Worm (Caenorhabditis elegans) whole organism, midembryonic: ENCODE measurements around the gene cpar-1.

Experiments used
- T22C8.4 ChIP-seq: fragments of 200-800 bp; sonication (Bioruptor generic); IDR thresholded peaks from 2 replicates; pipeline ENCODE4 v1.3.6; 2022; ENCODE audit warnings: missing genetic modification characterization, missing compliant biosample characterization
- cog-1 ChIP-seq: sonication (generic microtip); optimal IDR thresholded peaks from 2 replicates; lab custom pipeline; 2016; ENCODE audit warnings: missing genetic modification characterization, missing compliant biosample characterization
- flt-1 ChIP-seq: fragments of 200-800 bp; sonication (Bioruptor generic); IDR thresholded peaks from 2 replicates; pipeline ENCODE4 v1.3.6; 2022; ENCODE audit warnings: missing genetic modification characterization, missing compliant biosample characterization
- klf-2 ChIP-seq: fragments of 200-800 bp; sonication (Bioruptor generic); conservative IDR thresholded peaks from 2 replicates; pipeline ENCODE4 v1.3.6; 2022; ENCODE audit warnings: missing genetic modification reagents, missing genetic modification characterization, missing compliant biosample characterization
- med-1 ChIP-seq: sonication (generic microtip); optimal IDR thresholded peaks from 2 replicates; lab custom pipeline; 2017; ENCODE audit warnings: missing genetic modification characterization, mild to moderate bottlenecking, missing compliant biosample characterization, antibody characterized with exemption, missing genetic modification reagents; ENCODE audit not compliant: insufficient read depth
- ref-1 ChIP-seq: fragments of 200-800 bp; sonication (Bioruptor generic); conservative IDR thresholded peaks from 2 replicates; pipeline ENCODE4 v1.3.6; 2022; ENCODE audit warnings: missing genetic modification reagents, missing genetic modification characterization, missing compliant biosample characterization
- tab-1 ChIP-seq: fragments of 200-800 bp; sonication (Bioruptor generic); IDR thresholded peaks from 2 replicates; pipeline ENCODE4 v1.3.6; 2022; ENCODE audit warnings: missing genetic modification characterization, missing compliant biosample characterization
- ztf-23 ChIP-seq: fragments of 200-800 bp; sonication (Bioruptor generic); IDR thresholded peaks from 2 replicates; pipeline ENCODE4 v1.3.6; 2022; ENCODE audit warnings: missing genetic modification reagents, missing genetic modification characterization, missing compliant biosample characterization
- ztf-29 ChIP-seq: fragments of 200-800 bp; sonication (Bioruptor generic); IDR thresholded peaks from 2 replicates; pipeline ENCODE4 v1.3.6; 2022; ENCODE audit warnings: missing genetic modification reagents, missing genetic modification characterization, missing compliant biosample characterization

The cpar-1 gene

DNA sequence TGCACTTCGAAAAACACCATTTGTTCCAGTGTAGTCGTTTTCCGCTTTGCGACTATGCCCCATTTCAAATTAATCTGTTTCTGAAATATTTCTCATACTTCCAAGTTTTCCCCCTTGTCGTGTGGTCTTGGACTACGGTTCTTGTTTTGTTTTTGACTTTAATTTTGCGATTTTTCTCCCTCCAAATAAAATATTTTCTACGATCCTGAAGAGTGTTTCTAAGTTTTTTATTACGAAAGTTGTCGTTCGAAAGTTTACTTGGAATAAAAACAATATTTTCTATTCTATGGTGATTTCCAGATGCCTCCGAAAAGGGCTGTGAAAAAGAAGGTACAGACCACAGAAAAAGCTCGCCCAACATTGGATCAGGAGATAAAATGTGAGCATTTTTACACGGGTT is 34.0 kb downstream of the cpar-1 start, which contains the start of gene tag-342:
TSS of gene tag-342 (plus strand) at position 301 of the 400 bp plus-strand sequence.
- no peak for TF ChIP-seq cog-1 (tag; lab: Kevin White, UChicago)
- no peak for TF ChIP-seq ztf-29 (GFP tag; lab: Robert Waterston, UW)
- no peak for TF ChIP-seq flt-1
- TF ChIP-seq ztf-23 (GFP tag; lab: Robert Waterston, UW): no peak
- TF ChIP-seq med-1 (GFP tag; lab: Kevin White, UChicago): no peak

DNA sequence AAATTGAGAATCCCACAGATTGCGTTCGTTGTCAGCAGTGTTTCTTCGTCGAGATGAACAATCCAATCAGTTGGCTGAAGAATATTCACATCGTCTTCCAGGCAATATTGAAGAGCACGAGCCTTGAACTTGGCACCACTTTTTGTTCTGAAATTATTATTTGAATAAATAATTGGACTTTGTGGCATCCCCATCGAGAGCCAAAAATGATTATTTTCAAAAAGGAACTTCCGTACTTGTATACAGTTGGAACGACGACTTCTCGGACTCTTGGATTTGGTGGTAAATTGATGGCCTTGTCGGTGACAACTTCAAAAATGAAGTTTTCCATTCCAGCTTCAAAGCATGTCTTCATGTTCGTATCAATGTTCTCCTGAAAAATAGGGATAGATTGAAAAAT is 38.1 kb downstream of the cpar-1 start:
- TF ChIP-seq cog-1 (tag; lab: Kevin White, UChicago) (no peak), ztf-29 (GFP tag; lab: Robert Waterston, UW) (no peak), T22C8.4 (GFP tag; lab: Robert Waterston, UW) (no peak), ztf-23 (GFP tag; lab: Robert Waterston, UW) (no peak), med-1 (GFP tag; lab: Kevin White, UChicago) (no peak), klf-2 (GFP tag; lab: Robert Waterston, UW) (no peak), tab-1 (no peak), flt-1 (no peak), ref-1 (GFP tag; lab: Robert Waterston, UW) (no peak)

DNA sequence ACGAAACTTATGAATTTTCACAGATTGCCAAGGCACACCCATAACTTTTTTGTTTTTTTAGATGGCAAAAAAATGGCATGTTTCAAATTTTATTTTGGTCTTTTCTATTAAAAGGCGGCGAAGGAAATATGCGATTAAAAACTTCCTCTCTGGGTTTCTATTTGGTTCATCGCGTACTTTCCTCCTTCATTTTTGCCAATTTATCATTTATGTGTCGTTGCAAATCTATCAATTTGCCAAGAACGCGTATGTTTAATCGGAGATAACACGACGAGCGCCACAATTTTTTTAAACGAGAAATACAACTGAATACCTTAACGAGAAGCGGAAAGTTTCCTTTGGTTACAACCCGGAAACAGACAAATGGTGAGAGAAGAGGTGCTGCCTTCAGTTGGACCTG is 38.6 kb downstream of the cpar-1 start:
- TF ChIP-seq klf-2 (GFP tag; lab: Robert Waterston, UW) (no peak), cog-1 (tag; lab: Kevin White, UChicago) (no peak), tab-1 (no peak), ztf-29 (GFP tag; lab: Robert Waterston, UW) (no peak), med-1 (GFP tag; lab: Kevin White, UChicago) (no peak), flt-1 (no peak), ref-1 (GFP tag; lab: Robert Waterston, UW) (no peak), ztf-23 (GFP tag; lab: Robert Waterston, UW) (no peak), T22C8.4 (GFP tag; lab: Robert Waterston, UW) (no peak)

DNA sequence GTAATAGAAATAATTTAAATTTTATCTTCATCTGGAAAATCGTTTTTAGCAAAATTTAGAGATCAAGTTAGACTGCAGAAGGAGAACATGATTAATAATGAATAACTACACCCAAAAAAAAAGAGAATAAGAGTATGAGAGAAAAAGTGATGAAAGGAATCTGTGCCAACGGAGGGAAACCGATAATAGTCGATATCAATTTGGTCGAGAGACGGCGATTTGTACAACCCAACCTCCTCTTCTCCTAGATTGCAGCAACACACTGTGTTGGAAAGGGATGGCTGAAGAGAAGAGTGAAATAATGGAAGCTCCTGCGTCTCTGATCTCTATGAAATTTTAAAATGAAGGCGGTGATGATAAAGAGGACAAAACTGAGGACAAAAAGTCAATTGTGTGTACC is 40.6 kb downstream of the cpar-1 start:
- TF ChIP-seq flt-1 (no peak), ref-1 (GFP tag; lab: Robert Waterston, UW) (no peak), med-1 (GFP tag; lab: Kevin White, UChicago) (no peak), T22C8.4 (GFP tag; lab: Robert Waterston, UW) (no peak), ztf-29 (GFP tag; lab: Robert Waterston, UW) (no peak), ztf-23 (GFP tag; lab: Robert Waterston, UW) (no peak), tab-1 (no peak), klf-2 (GFP tag; lab: Robert Waterston, UW) (no peak), cog-1 (tag; lab: Kevin White, UChicago) (no peak)

DNA sequence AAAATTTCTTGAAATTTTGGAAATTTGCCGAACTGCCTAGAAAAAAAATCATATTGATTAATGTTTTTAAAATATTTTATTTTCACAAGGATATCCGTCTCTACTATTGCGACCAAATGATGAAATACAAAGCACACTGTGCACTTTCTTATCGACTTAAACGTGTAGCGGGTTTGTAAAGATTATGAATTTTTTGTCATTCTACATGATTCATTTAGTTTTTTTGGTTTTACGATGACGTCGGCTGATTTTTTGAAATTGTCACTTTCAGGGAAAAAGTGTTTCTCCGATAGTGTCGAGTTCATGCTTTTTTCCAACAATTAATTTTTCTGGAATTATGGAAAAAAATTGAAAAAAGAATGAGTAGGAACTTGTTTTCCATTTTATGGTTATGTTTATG is 42.7 kb downstream of the cpar-1 start:
- no peak for TF ChIP-seq flt-1
- no peak for TF ChIP-seq ztf-29 (GFP tag; lab: Robert Waterston, UW)
- TF ChIP-seq klf-2 (GFP tag; lab: Robert Waterston, UW): no peak
- TF ChIP-seq tab-1: no peak
- no peak for TF ChIP-seq ztf-23 (GFP tag; lab: Robert Waterston, UW)
- no peak for TF ChIP-seq T22C8.4 (GFP tag; lab: Robert Waterston, UW)
- no peak for TF ChIP-seq cog-1 (tag; lab: Kevin White, UChicago)
- TF ChIP-seq ref-1 (GFP tag; lab: Robert Waterston, UW): no peak
- TF ChIP-seq med-1 (GFP tag; lab: Kevin White, UChicago): no peak

DNA sequence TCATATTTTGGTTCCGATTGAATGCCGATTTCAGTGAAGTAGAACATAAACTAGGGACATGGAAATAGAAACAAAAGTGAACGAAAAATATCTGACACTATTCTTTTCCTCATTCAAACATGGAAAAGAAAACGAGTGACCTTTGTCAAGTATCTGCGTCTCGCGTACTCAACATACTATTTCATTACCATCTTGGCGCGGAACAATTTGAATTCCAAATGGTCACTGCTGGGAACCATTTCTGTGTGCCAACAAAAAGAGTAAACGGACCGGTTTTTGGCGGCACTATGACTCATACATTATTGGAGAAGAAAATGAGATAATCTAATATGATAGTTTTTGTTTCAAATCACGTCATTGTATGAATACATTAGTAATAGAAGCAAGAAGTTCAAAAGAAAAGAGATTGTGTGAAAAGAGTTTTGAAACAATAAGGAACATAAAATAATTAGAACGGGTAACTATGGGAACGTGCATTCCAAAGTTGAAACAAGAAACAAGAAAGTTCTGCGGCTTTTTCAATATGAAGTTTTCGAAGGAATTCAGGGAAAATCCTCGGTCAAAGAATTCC is 48.7 kb downstream of the cpar-1 start:
- TF ChIP-seq cog-1 (tag; lab: Kevin White, UChicago): no peak
- no peak for TF ChIP-seq klf-2 (GFP tag; lab: Robert Waterston, UW)
- no peak for TF ChIP-seq tab-1
- TF ChIP-seq ztf-29 (GFP tag; lab: Robert Waterston, UW): no peak
- no peak for TF ChIP-seq ztf-23 (GFP tag; lab: Robert Waterston, UW)
- no peak for TF ChIP-seq T22C8.4 (GFP tag; lab: Robert Waterston, UW)
- TF ChIP-seq med-1 (GFP tag; lab: Kevin White, UChicago): no peak
- TF ChIP-seq flt-1: no peak
- no peak for TF ChIP-seq ref-1 (GFP tag; lab: Robert Waterston, UW)

DNA sequence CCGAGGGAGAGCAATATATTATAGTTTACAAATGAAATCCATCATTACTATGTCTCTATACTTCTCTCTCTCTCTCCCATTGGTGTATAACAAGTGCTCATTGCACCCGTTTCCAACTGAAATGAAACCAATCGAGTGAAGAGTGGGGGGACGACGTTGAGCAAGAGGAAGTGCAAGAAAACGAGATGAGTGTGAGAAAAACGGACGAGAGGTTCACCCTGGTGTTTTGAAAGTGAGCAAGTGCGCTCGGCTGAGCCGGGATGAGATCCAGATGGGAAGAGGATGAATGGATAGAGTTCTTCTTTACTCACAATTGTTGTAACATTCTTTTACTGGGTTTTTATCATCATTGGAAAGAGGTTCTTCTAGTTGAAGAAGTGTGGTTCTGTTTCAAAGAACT is 49.9 kb downstream of the cpar-1 start:
- TF ChIP-seq tab-1 (no peak), flt-1 (no peak), med-1 (GFP tag; lab: Kevin White, UChicago) (no peak), klf-2 (GFP tag; lab: Robert Waterston, UW) (no peak), cog-1 (tag; lab: Kevin White, UChicago) (no peak), ref-1 (GFP tag; lab: Robert Waterston, UW) (no peak), T22C8.4 (GFP tag; lab: Robert Waterston, UW) (no peak), ztf-23 (GFP tag; lab: Robert Waterston, UW) (no peak), ztf-29 (GFP tag; lab: Robert Waterston, UW) (no peak)
